Worm (Caenorhabditis elegans): ENCODE measurements around the gene C14C10.5.

The C14C10.5 gene

DNA sequence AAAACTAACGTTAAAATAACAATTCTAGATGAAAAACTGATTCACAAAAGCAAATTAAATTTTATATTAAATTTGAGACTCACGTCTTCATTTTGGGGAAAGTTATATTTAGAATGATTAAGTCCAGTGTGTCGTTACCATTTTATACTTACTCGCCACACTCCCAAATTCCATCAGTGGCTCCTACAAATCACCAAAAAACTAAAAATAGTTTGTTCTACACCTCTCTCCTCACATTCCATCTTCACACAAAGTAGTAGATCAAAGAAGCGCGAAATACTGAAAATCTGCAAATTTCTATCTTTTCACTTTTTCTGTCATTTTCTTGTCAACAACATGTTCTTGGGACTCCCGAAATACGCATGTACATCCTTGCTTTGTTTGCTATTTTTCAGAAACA is 8.9 kb downstream of the C14C10.5 start, which contains the start of gene ZC116.5:
Gene ZC116.5 (minus strand): TSS at position 101 of the 400 bp plus-strand sequence.
- TF ChIP-seq dao-5 (tag; optimal IDR thresholded peaks at IDR 0.05) (no peak), him-1 (tag; optimal IDR thresholded peaks at IDR 0.05) (no peak), W03F9.2 (tag; optimal IDR thresholded peaks at IDR 0.05) (no peak)

DNA sequence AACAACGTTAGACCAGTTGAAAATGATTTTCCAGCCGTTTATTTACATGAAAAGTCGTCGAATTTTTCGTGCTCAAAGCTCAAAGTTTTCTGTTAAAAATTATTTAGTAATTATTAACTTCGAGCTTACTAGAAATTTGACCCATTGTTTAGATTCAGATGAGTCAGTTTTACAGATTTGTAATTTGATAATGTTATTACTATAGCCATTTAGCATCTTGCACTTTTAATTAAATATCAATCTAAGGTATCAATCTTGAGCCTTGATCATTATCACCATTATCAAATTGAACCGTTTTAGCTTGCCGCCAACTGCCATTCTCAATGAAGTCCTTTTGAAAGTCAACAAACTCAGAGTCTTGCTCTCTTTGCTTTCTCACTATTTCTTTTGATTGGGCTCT is 9.5 kb downstream of the C14C10.5 start, which contains the start of gene ZC116.1:
Gene ZC116.1 (plus strand): TSS at position 301 of the 400 bp plus-strand sequence.
- no peak for TF ChIP-seq W03F9.2 (tag; optimal IDR thresholded peaks at IDR 0.05)
- TF ChIP-seq him-1 (tag; optimal IDR thresholded peaks at IDR 0.05): no peak

DNA sequence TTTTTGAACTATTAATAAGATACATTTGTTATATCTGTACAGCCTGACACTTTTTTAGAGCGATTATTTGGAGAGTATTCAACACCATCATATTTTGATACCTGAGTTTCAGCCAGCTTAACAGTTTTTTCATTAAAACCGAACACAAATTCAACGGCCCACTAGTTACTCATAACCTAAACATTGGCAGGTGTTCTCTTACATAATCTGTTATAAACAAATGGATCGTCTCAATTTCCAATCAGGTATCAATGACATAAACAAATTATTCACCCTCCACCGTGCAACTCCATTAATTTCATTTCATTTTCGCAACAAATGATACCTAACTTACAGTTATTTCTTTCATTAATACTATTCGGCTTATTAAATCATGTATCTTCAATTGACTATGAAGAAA is 11.0 kb downstream of the C14C10.5 start, which contains the start of gene cubn-1:
Gene cubn-1 (plus strand): TSS at position 301 of the 400 bp plus-strand sequence.
- no peak for TF ChIP-seq him-1 (tag; optimal IDR thresholded peaks at IDR 0.05)
- no peak for TF ChIP-seq dao-5 (tag; optimal IDR thresholded peaks at IDR 0.05)
- TF ChIP-seq W03F9.2 (tag; optimal IDR thresholded peaks at IDR 0.05): no peak

DNA sequence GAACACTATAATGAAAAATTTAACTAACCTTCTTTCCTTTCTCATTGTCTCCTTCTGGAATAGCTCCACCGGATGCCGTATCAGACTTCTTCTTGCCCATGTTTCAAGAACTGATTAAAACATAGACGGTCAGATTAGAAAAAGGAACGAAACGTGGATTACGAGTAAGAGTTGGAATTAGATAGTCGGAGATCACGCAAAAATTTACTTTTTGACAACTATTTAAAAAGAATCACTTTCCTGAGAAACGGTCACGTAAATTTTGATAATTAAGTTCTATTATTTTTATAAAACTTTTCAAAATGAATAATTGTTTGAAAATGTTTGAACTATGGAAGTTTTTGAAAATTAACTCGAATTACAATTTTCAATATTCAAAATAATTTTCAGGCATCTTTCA is 12.1 kb downstream of the C14C10.5 start, which contains the start of gene cyc-2.2:
Gene cyc-2.2 (minus strand): TSS at position 101 of the 400 bp plus-strand sequence.
- no peak for TF ChIP-seq dao-5 (tag; optimal IDR thresholded peaks at IDR 0.05)
- TF ChIP-seq him-1 (tag; optimal IDR thresholded peaks at IDR 0.05): no peak
- no peak for TF ChIP-seq W03F9.2 (tag; optimal IDR thresholded peaks at IDR 0.05)

DNA sequence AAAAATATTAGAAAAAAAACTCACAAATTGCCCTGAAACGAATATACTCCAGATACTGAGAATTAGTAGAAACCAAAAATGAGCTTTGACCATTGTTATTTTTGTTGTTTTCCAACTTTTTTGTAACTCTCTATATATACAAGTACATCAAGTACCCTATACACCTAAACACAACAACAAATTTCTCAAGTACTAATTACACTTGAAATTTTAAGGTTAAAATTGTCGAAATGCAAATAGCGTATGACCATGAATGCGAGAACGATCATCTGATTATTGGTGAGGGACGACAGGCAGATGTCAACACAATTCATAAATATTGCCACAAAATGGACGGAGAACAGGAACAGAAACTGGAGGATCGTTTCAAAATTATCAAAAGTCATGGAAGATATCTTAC is 24.4 kb downstream of the C14C10.5 start, which contains the start of gene F56H9.9:
Gene F56H9.9 (minus strand): TSS at position 101 of the 400 bp plus-strand sequence.
- TF ChIP-seq dao-5 (tag; optimal IDR thresholded peaks at IDR 0.05): no peak
- no peak for TF ChIP-seq him-1 (tag; optimal IDR thresholded peaks at IDR 0.05)
- TF ChIP-seq W03F9.2 (tag; optimal IDR thresholded peaks at IDR 0.05): no peak

DNA sequence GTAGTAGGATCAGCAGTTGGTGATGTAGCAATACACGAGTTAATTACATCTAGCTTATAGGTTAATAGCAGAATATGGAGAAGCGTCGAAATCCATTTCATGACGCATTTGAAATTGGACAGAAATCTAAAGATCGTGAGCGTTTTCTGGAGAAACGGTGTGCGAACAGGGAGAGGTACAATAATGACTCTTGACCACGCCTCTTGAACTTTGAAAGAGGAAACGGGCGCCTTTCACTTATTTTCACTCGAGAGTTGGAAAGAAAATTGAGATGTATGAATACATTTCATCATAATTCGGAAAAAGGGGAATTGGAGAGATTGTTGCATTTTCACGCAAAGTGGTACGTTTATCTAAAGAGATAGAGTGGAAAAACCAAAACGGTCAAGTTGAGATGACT is 29.8 kb downstream of the C14C10.5 start, which contains the start of gene F56H9.6:
Gene F56H9.6 (minus strand): TSS at position 101 of the 400 bp plus-strand sequence.
- TF ChIP-seq him-1 (tag; optimal IDR thresholded peaks at IDR 0.05) (no peak), W03F9.2 (tag; optimal IDR thresholded peaks at IDR 0.05) (no peak), dao-5 (tag; optimal IDR thresholded peaks at IDR 0.05) (no peak)

DNA sequence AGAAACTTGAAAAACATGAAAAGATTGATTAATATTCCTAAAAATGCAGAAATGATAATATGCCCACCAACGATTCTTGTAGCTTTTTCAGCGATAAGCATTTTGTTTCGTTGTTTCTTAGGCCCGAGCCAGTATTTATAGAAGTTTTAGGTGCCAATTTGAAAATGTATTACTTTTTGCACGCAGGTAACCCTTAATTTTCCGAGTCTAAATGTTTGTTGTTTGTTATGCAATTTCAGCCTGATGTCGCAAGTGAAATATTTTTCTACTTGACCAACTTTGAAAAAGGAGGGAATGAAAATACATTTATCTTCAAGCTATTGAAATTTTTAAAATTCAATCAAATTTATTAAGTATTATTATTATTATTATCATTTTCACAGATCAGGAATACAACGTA is 32.1 kb downstream of the C14C10.5 start, which contains the start of gene srx-113:
Gene srx-113 (minus strand): TSS at position 101 of the 400 bp plus-strand sequence.
- TF ChIP-seq him-1 (tag; optimal IDR thresholded peaks at IDR 0.05) (no peak), W03F9.2 (tag; optimal IDR thresholded peaks at IDR 0.05) (no peak), dao-5 (tag; optimal IDR thresholded peaks at IDR 0.05) (no peak)

DNA sequence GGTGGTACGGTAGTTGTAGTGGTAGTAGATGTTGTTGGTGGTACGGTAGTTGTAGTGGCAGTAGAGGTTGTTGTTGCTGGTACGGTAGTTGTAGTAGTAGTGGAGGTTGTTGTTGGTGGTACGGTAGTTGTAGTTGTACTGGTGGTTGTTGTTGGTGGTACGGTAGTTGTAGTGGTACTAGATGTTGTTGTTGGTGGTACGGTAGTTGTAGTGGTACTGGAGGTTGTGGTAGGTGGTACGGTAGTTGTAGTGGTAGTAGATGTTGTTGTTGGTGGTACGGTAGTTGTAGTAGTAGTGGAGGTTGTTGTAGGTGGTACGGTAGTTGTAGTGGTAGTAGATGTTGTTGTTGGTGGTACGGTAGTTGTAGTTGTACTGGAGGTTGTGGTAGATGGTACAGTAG is 33.1 kb downstream of the C14C10.5 start:
- TF ChIP-seq dao-5 (tag; optimal IDR thresholded peaks at IDR 0.05) (no peak), W03F9.2 (tag; optimal IDR thresholded peaks at IDR 0.05) (no peak), him-1 (tag; optimal IDR thresholded peaks at IDR 0.05) (no peak)

DNA sequence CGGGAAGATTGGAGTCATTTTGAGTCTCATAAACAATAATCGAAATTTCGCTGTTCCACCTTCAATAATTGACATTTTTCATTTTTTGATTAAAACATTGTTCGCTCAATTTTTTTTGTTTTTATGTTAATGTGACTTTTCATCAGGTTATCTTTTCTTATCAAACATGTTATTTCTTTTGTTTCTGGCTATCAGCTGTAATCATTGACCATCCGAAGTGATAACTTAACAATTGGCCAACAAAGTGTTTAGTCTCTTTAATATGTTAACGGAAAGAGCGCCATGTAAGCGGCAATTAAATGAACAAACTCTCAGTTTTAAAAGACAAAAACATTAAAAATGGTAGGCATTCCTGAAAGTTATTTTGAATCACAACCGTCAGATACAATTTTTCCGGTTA is 34.1 kb downstream of the C14C10.5 start:
- TF ChIP-seq W03F9.2 (tag; optimal IDR thresholded peaks at IDR 0.05): no peak
- TF ChIP-seq him-1 (tag; optimal IDR thresholded peaks at IDR 0.05): no peak
- TF ChIP-seq dao-5 (tag; optimal IDR thresholded peaks at IDR 0.05): no peak

DNA sequence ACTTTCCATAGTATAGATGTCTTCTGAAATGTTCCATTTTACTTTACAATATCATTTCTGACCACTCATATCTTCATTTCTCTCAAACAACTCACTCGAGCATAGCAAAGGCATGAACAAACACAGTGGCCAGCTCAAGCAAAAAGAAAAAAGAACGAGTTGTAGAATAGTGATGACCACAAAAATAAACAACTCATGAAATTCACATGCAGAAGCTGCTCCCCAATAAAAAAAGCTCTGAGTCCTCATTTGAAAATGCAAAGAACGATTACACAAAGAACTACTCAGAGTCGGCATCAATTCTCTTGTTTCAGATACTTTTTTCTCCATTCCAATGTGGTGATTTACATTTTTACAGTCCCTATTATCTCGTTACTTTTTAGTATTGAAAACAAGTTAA is 34.8 kb downstream of the C14C10.5 start:
- TF ChIP-seq W03F9.2 (tag; optimal IDR thresholded peaks at IDR 0.05) (no peak), dao-5 (tag; optimal IDR thresholded peaks at IDR 0.05) (no peak), him-1 (tag; optimal IDR thresholded peaks at IDR 0.05) (no peak)

DNA sequence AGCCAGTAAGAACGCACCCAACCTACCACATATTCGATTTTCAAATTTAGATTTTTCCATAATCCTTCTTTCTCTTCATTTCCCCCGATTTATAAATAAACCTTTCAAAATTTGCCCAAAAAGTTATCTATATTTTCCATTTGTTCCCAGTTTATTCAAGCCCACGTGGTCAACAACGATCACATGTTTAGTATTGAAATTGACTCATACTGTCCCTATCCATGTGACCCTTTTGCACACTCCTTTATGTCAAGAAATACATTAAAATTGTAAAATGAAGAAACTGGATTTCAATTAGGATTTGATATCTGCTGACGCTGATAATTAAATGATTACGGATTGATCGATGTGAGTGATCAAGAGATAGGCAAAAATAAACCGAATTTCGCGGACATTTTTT is 35.2 kb downstream of the C14C10.5 start:
- no peak for TF ChIP-seq W03F9.2 (tag; optimal IDR thresholded peaks at IDR 0.05)
- TF ChIP-seq him-1 (tag; optimal IDR thresholded peaks at IDR 0.05): no peak
- no peak for TF ChIP-seq dao-5 (tag; optimal IDR thresholded peaks at IDR 0.05)

DNA sequence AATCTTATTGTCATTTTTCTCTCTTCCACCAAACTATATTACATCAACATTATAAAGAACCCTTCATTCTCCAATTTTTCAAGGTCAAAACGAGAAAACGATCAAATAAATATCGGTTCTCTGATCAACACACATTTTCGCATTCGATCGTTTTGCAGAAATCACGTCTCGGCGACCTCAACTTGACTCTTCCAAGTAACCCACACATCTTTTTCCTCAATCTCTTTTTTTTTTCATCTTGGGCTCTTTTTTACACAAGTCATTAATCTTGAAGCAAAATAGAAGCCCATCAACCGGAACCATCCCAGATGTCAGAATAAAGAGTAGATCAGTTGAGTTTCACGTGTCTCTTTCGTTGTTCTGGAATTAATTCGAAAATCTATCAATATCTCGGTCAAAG is 36.3 kb downstream of the C14C10.5 start:
- no peak for TF ChIP-seq dao-5 (tag; optimal IDR thresholded peaks at IDR 0.05)
- no peak for TF ChIP-seq W03F9.2 (tag; optimal IDR thresholded peaks at IDR 0.05)
- no peak for TF ChIP-seq him-1 (tag; optimal IDR thresholded peaks at IDR 0.05)

DNA sequence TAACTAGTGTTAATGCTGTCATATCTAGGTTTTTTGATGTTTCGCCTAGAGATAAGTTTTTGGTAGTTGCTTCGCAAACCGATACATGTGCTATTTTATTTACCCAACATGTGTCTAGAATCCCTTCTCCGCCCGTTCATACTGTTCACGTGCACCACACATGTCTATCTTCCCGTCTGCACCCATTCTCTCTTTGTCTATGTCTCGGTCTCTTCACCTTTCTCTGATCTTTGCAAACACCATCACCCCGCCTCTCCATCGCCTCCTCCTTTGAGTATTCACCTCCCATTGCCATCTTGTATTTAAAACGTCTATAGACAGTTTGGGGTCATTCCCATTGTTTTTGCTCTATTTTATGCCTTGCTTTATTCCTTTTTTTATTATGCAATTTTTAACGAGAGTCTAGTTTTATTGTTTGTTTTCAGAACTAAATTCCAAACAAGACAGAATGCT is 37.3 kb downstream of the C14C10.5 start, which contains the start of gene F56H9.2:
Gene F56H9.2 (plus strand): TSS at position 426 of the 453 bp plus-strand sequence.
- no peak for TF ChIP-seq W03F9.2 (tag; optimal IDR thresholded peaks at IDR 0.05)
- TF ChIP-seq him-1 (tag; optimal IDR thresholded peaks at IDR 0.05): no peak
- no peak for TF ChIP-seq dao-5 (tag; optimal IDR thresholded peaks at IDR 0.05)

DNA sequence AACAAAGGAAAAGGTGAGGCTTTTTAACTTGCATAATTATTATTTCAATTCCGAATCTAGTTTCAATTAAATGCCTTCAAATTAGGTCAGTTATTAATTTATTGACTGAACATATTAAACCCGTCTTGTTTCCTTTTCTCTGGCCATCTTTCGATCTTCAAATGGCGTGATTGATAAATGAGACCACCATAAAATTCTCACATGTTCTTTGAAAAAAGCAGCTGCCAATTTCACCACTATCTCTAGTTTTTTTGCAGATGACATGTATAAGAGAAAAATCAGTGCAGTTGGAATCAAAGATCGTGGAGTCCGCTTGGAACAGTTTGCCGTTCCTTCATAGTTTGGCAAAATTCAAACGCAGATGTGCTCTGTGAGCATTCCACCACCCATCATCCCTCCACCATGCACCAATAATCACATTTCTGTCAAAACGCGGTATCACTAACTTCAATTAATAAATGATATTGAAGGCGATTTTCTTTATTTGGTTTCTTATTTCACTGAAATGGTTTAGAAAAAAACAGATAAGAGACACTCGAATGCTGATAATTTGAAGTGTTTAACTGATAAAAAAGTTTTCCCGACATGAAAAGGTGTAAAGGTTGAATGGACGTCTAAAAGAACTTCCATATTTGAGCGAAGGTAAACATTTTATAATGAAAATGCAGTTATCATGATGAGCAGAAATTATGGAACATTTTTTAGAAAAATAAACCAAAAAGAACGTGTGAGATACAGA is 37.9 kb downstream of the C14C10.5 start:
- TF ChIP-seq W03F9.2 (tag; optimal IDR thresholded peaks at IDR 0.05) (no peak), dao-5 (tag; optimal IDR thresholded peaks at IDR 0.05) (no peak), him-1 (tag; optimal IDR thresholded peaks at IDR 0.05) (no peak)

Data from whole organism, L4/young adult.